Worm (Caenorhabditis elegans) whole organism, midembryonic: ENCODE results near the gene str-111.

Experiments used
- T22C8.4 ChIP-seq: fragments of 200-800 bp; sonication (Bioruptor generic); IDR thresholded peaks from 2 replicates; pipeline ENCODE4 v1.3.6; 2022; ENCODE audit warnings: missing genetic modification characterization, missing compliant biosample characterization
- cog-1 ChIP-seq: sonication (generic microtip); optimal IDR thresholded peaks from 2 replicates; lab custom pipeline; 2016; ENCODE audit warnings: missing genetic modification characterization, missing compliant biosample characterization
- flt-1 ChIP-seq: fragments of 200-800 bp; sonication (Bioruptor generic); IDR thresholded peaks from 2 replicates; pipeline ENCODE4 v1.3.6; 2022; ENCODE audit warnings: missing genetic modification characterization, missing compliant biosample characterization
- klf-2 ChIP-seq: fragments of 200-800 bp; sonication (Bioruptor generic); conservative IDR thresholded peaks from 2 replicates; pipeline ENCODE4 v1.3.6; 2022; ENCODE audit warnings: missing genetic modification reagents, missing genetic modification characterization, missing compliant biosample characterization
- med-1 ChIP-seq: sonication (generic microtip); optimal IDR thresholded peaks from 2 replicates; lab custom pipeline; 2017; ENCODE audit warnings: missing genetic modification characterization, mild to moderate bottlenecking, missing compliant biosample characterization, antibody characterized with exemption, missing genetic modification reagents; ENCODE audit not compliant: insufficient read depth
- ref-1 ChIP-seq: fragments of 200-800 bp; sonication (Bioruptor generic); conservative IDR thresholded peaks from 2 replicates; pipeline ENCODE4 v1.3.6; 2022; ENCODE audit warnings: missing genetic modification reagents, missing genetic modification characterization, missing compliant biosample characterization
- tab-1 ChIP-seq: fragments of 200-800 bp; sonication (Bioruptor generic); IDR thresholded peaks from 2 replicates; pipeline ENCODE4 v1.3.6; 2022; ENCODE audit warnings: missing genetic modification characterization, missing compliant biosample characterization
- ztf-23 ChIP-seq: fragments of 200-800 bp; sonication (Bioruptor generic); IDR thresholded peaks from 2 replicates; pipeline ENCODE4 v1.3.6; 2022; ENCODE audit warnings: missing genetic modification reagents, missing genetic modification characterization, missing compliant biosample characterization
- ztf-29 ChIP-seq: fragments of 200-800 bp; sonication (Bioruptor generic); IDR thresholded peaks from 2 replicates; pipeline ENCODE4 v1.3.6; 2022; ENCODE audit warnings: missing genetic modification reagents, missing genetic modification characterization, missing compliant biosample characterization

str-111 gene

ce11 chrV:16137043-16137442 is 31.9 kb downstream of the str-111 start, which contains the start of gene F44G3.7:
F44G3.7 (minus strand) TSS chrV:16137143.
- TF ChIP-seq tab-1 (GFP tag; lab: Robert Waterston, UW) (no peak), cog-1 (tag; lab: Kevin White, UChicago) (no peak), ztf-29 (no peak), T22C8.4 (GFP tag; lab: Robert Waterston, UW) (no peak), flt-1 (GFP tag; lab: Robert Waterston, UW) (no peak), klf-2 (GFP tag; lab: Robert Waterston, UW) (no peak), ztf-23 (GFP tag; lab: Robert Waterston, UW) (no peak), med-1 (GFP tag; lab: Kevin White, UChicago) (no peak), ref-1 (no peak)

ce11 chrV:16132705-16133104 is 36.2 kb downstream of the str-111 start, which contains the start of gene fbxa-144:
fbxa-144 (minus strand) TSS chrV:16132805.
- TF ChIP-seq cog-1 (tag; lab: Kevin White, UChicago), result no peak

ce11 chrV:16132215-16132614 is 36.7 kb downstream of the str-111 start:
- TF ChIP-seq flt-1 (GFP tag; lab: Robert Waterston, UW), result no peak
- no peak for TF ChIP-seq tab-1 (GFP tag; lab: Robert Waterston, UW)
- TF ChIP-seq ztf-29, result no peak
- TF ChIP-seq med-1 (GFP tag; lab: Kevin White, UChicago), result no peak
- TF ChIP-seq cog-1 (tag; lab: Kevin White, UChicago), result no peak
- no peak for TF ChIP-seq ref-1
- no peak for TF ChIP-seq T22C8.4 (GFP tag; lab: Robert Waterston, UW)
- no peak for TF ChIP-seq ztf-23 (GFP tag; lab: Robert Waterston, UW)
- no peak for TF ChIP-seq klf-2 (GFP tag; lab: Robert Waterston, UW)

- TF ChIP-seq med-1 (GFP tag; lab: Kevin White, UChicago) (no peak), flt-1 (GFP tag; lab: Robert Waterston, UW) (no peak), tab-1 (GFP tag; lab: Robert Waterston, UW) (no peak), cog-1 (tag; lab: Kevin White, UChicago) (no peak), klf-2 (GFP tag; lab: Robert Waterston, UW) (no peak), T22C8.4 (GFP tag; lab: Robert Waterston, UW) (no peak), ref-1 (no peak), ztf-23 (GFP tag; lab: Robert Waterston, UW) (no peak), ztf-29 (no peak)
Measured at ce11 chrV:16131249-16131648, 37.7 kb downstream of the str-111 start, which contains the start of gene fbxa-142. fbxa-142 (minus strand) TSS chrV:16131349.

ce11 chrV:16129116-16129515 is 39.8 kb downstream of the str-111 start:
- TF ChIP-seq ref-1 (no peak), tab-1 (GFP tag; lab: Robert Waterston, UW) (no peak), flt-1 (GFP tag; lab: Robert Waterston, UW) (no peak)

ce11 chrV:16127401-16127800 is 41.5 kb downstream of the str-111 start, which contains the start of gene fbxa-143:
fbxa-143 (minus strand) TSS chrV:16127501.
- TF ChIP-seq cog-1 (tag; lab: Kevin White, UChicago) (no peak), T22C8.4 (GFP tag; lab: Robert Waterston, UW) (no peak), tab-1 (GFP tag; lab: Robert Waterston, UW) (no peak), ref-1 (no peak), klf-2 (GFP tag; lab: Robert Waterston, UW) (no peak), ztf-29 (no peak)

- TF ChIP-seq T22C8.4 (GFP tag; lab: Robert Waterston, UW) (no peak), cog-1 (tag; lab: Kevin White, UChicago) (no peak), tab-1 (GFP tag; lab: Robert Waterston, UW) (no peak), klf-2 (GFP tag; lab: Robert Waterston, UW) (no peak)
Measured at ce11 chrV:16124739-16125138, 44.2 kb downstream of the str-111 start, which contains the start of gene nhr-111. nhr-111 (minus strand) TSS chrV:16124839.

- TF ChIP-seq med-1 (GFP tag; lab: Kevin White, UChicago) (no peak), ztf-23 (GFP tag; lab: Robert Waterston, UW) (no peak), cog-1 (tag; lab: Kevin White, UChicago) (no peak), ztf-29 (no peak), ref-1 (no peak), tab-1 (GFP tag; lab: Robert Waterston, UW) (no peak), klf-2 (GFP tag; lab: Robert Waterston, UW) (no peak), flt-1 (GFP tag; lab: Robert Waterston, UW) (no peak), T22C8.4 (GFP tag; lab: Robert Waterston, UW) (no peak)
Measured at ce11 chrV:16121451-16121850, 47.5 kb downstream of the str-111 start.

- TF ChIP-seq flt-1 (GFP tag; lab: Robert Waterston, UW) (no peak), med-1 (GFP tag; lab: Kevin White, UChicago) (no peak), tab-1 (GFP tag; lab: Robert Waterston, UW) (no peak)
Measured at ce11 chrV:16120922-16121321, 48.0 kb downstream of the str-111 start, which contains the start of gene skr-3. skr-3 (plus strand) TSS chrV:16121084.

ce11 chrV:16120499-16120898 is 48.4 kb downstream of the str-111 start:
- TF ChIP-seq klf-2 (GFP tag; lab: Robert Waterston, UW) (no peak), cog-1 (tag; lab: Kevin White, UChicago) (no peak), ref-1 (no peak), T22C8.4 (GFP tag; lab: Robert Waterston, UW) (no peak), tab-1 (GFP tag; lab: Robert Waterston, UW) (no peak), med-1 (GFP tag; lab: Kevin White, UChicago) (no peak), ztf-23 (GFP tag; lab: Robert Waterston, UW) (no peak), ztf-29 (no peak), flt-1 (GFP tag; lab: Robert Waterston, UW) (no peak)
